Fruit fly (Drosophila melanogaster) whole organism, embryonic: ENCODE measurements around the gene Gos28.

Source experiments
- Blimp-1 ChIP-seq: fragments of 200-800 bp; sonication (Bioruptor generic); optimal IDR thresholded peaks from 3 replicates; lab custom pipeline; 2018; ENCODE audit warnings: missing biosample characterization, missing genetic modification characterization, mild to moderate bottlenecking, moderate library complexity, missing genetic modification reagents
- CG12071 ChIP-seq: fragments of 200-800 bp; sonication (Bioruptor generic); optimal IDR thresholded peaks from 3 replicates; lab custom pipeline; 2018; ENCODE audit warnings: missing biosample characterization, mild to moderate bottlenecking, missing genetic modification characterization
- CG12769 ChIP-seq: fragments of 200-800 bp; sonication (Bioruptor generic); optimal IDR thresholded peaks from 2 replicates; lab custom pipeline; 2019; ENCODE audit warnings: missing biosample characterization, mild to moderate bottlenecking, missing genetic modification characterization, moderate library complexity
- CG17829 ChIP-seq: fragments of 200-800 bp; optimal IDR thresholded peaks from 2 replicates; lab custom pipeline; 2019; ENCODE audit warnings: missing biosample characterization, mild to moderate bottlenecking, missing genetic modification characterization, moderate library complexity
- CG2129 ChIP-seq: fragments of 200-800 bp; sonication (Bioruptor generic); IDR thresholded peaks from 2 replicates; pipeline ENCODE4 v1.3.6; 2022; ENCODE audit warnings: missing biosample characterization, missing genetic modification characterization; ENCODE audit not compliant: partially characterized antibody
- CG6175 ChIP-seq: fragments of 200-800 bp; sonication (Bioruptor generic); IDR thresholded peaks from 3 replicates; pipeline ENCODE4 v1.3.6; 2022; ENCODE audit warnings: missing biosample characterization, missing genetic modification characterization
- CG8388 ChIP-seq: fragments of 200-800 bp; sonication (Bioruptor generic); optimal IDR thresholded peaks from 2 replicates; lab custom pipeline; 2019; ENCODE audit warnings: missing biosample characterization, mild to moderate bottlenecking, missing genetic modification characterization, moderate library complexity
- CG9797 ChIP-seq: fragments of 200-800 bp; sonication (Bioruptor generic); optimal IDR thresholded peaks from 3 replicates; lab custom pipeline; 2018; ENCODE audit warnings: missing biosample characterization, mild to moderate bottlenecking, missing genetic modification characterization
- Deaf1 ChIP-seq: fragments of 200-800 bp; optimal IDR thresholded peaks from 3 replicates; lab custom pipeline; 2019; ENCODE audit warnings: missing biosample characterization, mild to moderate bottlenecking, missing genetic modification characterization, moderate library complexity
- Dek ChIP-seq: fragments of 200-800 bp; sonication (Bioruptor generic); optimal IDR thresholded peaks from 3 replicates; lab custom pipeline; 2019; ENCODE audit warnings: missing biosample characterization, mild to moderate bottlenecking, missing genetic modification characterization, moderate library complexity
- Dfd ChIP-seq, 2 experiments: fragments of >200 bp; optimal IDR thresholded peaks; 2 replicates each; lab custom pipeline; 2017; ENCODE audit warnings: missing biosample characterization in 2 of 2, missing genetic modification characterization in 2 of 2
- Doc2 ChIP-seq: fragments of 200-800 bp; sonication (Bioruptor generic); IDR thresholded peaks from 2 replicates; pipeline ENCODE4 v1.3.6; 2022; ENCODE audit warnings: missing biosample characterization, missing genetic modification characterization
- HHEX ChIP-seq: fragments of 200-800 bp; sonication (Bioruptor generic); optimal IDR thresholded peaks from 3 replicates; lab custom pipeline; 2017; ENCODE audit warnings: missing biosample characterization, mild to moderate bottlenecking, missing genetic modification characterization, missing genetic modification reagents
- Med ChIP-seq: fragments of 200-800 bp; sonication (Bioruptor generic); peaks from one replicate; lab custom pipeline; 2016; ENCODE audit warnings: missing biosample characterization, missing genetic modification characterization, mild to moderate bottlenecking, inconsistent platforms, moderate library complexity
- ato ChIP-seq: fragments of 200-800 bp; sonication (Bioruptor generic); IDR thresholded peaks from 2 replicates; pipeline ENCODE4 v1.3.6; 2022; ENCODE audit warnings: missing biosample characterization, missing genetic modification characterization; ENCODE audit not compliant: partially characterized antibody
- bbx ChIP-seq: fragments of 200-800 bp; sonication (Bioruptor generic); IDR thresholded peaks from 2 replicates; pipeline ENCODE4 v1.3.6; 2022; ENCODE audit warnings: missing biosample characterization, missing genetic modification characterization; ENCODE audit not compliant: partially characterized antibody
- chm ChIP-seq: fragments of 200-800 bp; sonication (Bioruptor generic); IDR thresholded peaks from 2 replicates; pipeline ENCODE4 v1.3.6; 2022; ENCODE audit warnings: missing biosample characterization, missing genetic modification characterization
- fd64A ChIP-seq: fragments of 200-800 bp; sonication (Bioruptor generic); optimal IDR thresholded peaks from 3 replicates; lab custom pipeline; 2018; ENCODE audit warnings: missing biosample characterization, mild to moderate bottlenecking, missing genetic modification characterization
- grau ChIP-seq: fragments of 200-800 bp; optimal IDR thresholded peaks from 3 replicates; lab custom pipeline; 2019; ENCODE audit warnings: missing biosample characterization, mild to moderate bottlenecking, missing genetic modification characterization, moderate library complexity
- hb ChIP-seq: fragments of 200-800 bp; sonication (Bioruptor generic); IDR thresholded peaks from 3 replicates; pipeline ENCODE4 v1.3.6; 2022; ENCODE audit warnings: missing biosample characterization, missing genetic modification characterization; ENCODE audit not compliant: partially characterized antibody
- inv ChIP-seq: fragments of 200-800 bp; sonication (Bioruptor generic); IDR thresholded peaks from 2 replicates; pipeline ENCODE4 v1.3.6; 2022; ENCODE audit warnings: missing biosample characterization, missing genetic modification characterization; ENCODE audit not compliant: partially characterized antibody
- kni ChIP-seq: fragments of 200-800 bp; sonication (Bioruptor generic); optimal IDR thresholded peaks from 3 replicates; lab custom pipeline; 2017; ENCODE audit warnings: mild to moderate bottlenecking, missing biosample characterization, missing genetic modification reagents, missing genetic modification characterization
- knrl ChIP-seq: fragments of 200-800 bp; sonication (Bioruptor generic); IDR thresholded peaks from 3 replicates; pipeline ENCODE4 v1.3.6; 2022; ENCODE audit warnings: missing biosample characterization, missing genetic modification characterization; ENCODE audit not compliant: partially characterized antibody
- lilli ChIP-seq: fragments of 200-800 bp; sonication (Bioruptor generic); optimal IDR thresholded peaks from 3 replicates; lab custom pipeline; 2016; ENCODE audit warnings: missing biosample characterization, missing genetic modification characterization
- lmd ChIP-seq: fragments of 200-800 bp; sonication (Bioruptor generic); IDR thresholded peaks from 2 replicates; pipeline ENCODE4 v1.3.6; 2022; ENCODE audit warnings: missing biosample characterization, missing genetic modification characterization
- mld ChIP-seq: fragments of 200-800 bp; sonication (Bioruptor generic); IDR thresholded peaks from 3 replicates; pipeline ENCODE4 v1.3.6; 2022; ENCODE audit warnings: missing biosample characterization, missing genetic modification characterization; ENCODE audit not compliant: partially characterized antibody
- nerfin-1 ChIP-seq: fragments of 200-800 bp; sonication (Bioruptor generic); optimal IDR thresholded peaks from 3 replicates; lab custom pipeline; 2019; ENCODE audit warnings: missing biosample characterization, mild to moderate bottlenecking, missing genetic modification characterization, moderate library complexity
- nerfin-2 ChIP-seq: fragments of 200-800 bp; sonication (Bioruptor generic); IDR thresholded peaks from 2 replicates; pipeline ENCODE4 v1.3.6; 2022; ENCODE audit warnings: missing biosample characterization, missing genetic modification characterization; ENCODE audit not compliant: partially characterized antibody
- pan ChIP-seq, 4 experiments: fragments of >200 bp in 3 of 4; fragments of 200-800 bp in 1 of 4; sonication (Bioruptor generic) in 1 of 4; optimal IDR thresholded peaks in 3 of 4; IDR thresholded peaks in 1 of 4; 2 replicates each; pipeline versions ENCODE4 v1.3.6 to Lab custom; 2017 to 2022; ENCODE audit warnings: missing biosample characterization in 2 of 4, missing genetic modification characterization in 2 of 4, mixed read lengths in 1 of 4
- sqz ChIP-seq: fragments of 200-800 bp; sonication (Bioruptor generic); optimal IDR thresholded peaks from 3 replicates; lab custom pipeline; 2018; ENCODE audit warnings: missing biosample characterization, mild to moderate bottlenecking, missing genetic modification characterization
- tna ChIP-seq: fragments of 200-800 bp; sonication (Bioruptor generic); IDR thresholded peaks from 2 replicates; pipeline ENCODE4 v1.3.6; 2022; ENCODE audit warnings: missing biosample characterization, missing genetic modification characterization; ENCODE audit not compliant: partially characterized antibody
- tx ChIP-seq: fragments of 200-800 bp; sonication (Bioruptor generic); optimal IDR thresholded peaks from 2 replicates; lab custom pipeline; 2016; ENCODE audit warnings: missing biosample characterization, missing genetic modification characterization
- unpg ChIP-seq: fragments of 200-800 bp; sonication (Bioruptor generic); optimal IDR thresholded peaks from 3 replicates; lab custom pipeline; 2018; ENCODE audit warnings: missing biosample characterization, mild to moderate bottlenecking, missing genetic modification characterization, moderate library complexity
- z ChIP-seq: fragments of 200-800 bp; sonication (Bioruptor generic); IDR thresholded peaks from 3 replicates; pipeline ENCODE4 v1.3.6; 2022; ENCODE audit warnings: missing biosample characterization, missing genetic modification characterization

Gene Gos28

dm6 chr3R:18667659-18668248 is 4.2 kb downstream of the Gos28 start, which contains the start of gene CG31229 (continued):
- TF ChIP-seq nerfin-1 (tag; lab: Kevin White, UChicago), result no peak
- no peak for TF ChIP-seq tx (GFP tag; lab: Kevin White, UChicago)
- TF ChIP-seq inv (GFP tag; lab: Robert Waterston, UW), result peak; percentile 24; the same call in 1 of the 2 replicates
- TF ChIP-seq knrl (GFP tag; lab: Robert Waterston, UW), result peak; percentile 21; the same call in 1 of the 3 replicates
- TF ChIP-seq Dek, result no peak
- no peak for TF ChIP-seq Blimp-1 (GFP tag; lab: Kevin White, UChicago)
- peak; percentile 28 for TF ChIP-seq CG9797 (GFP tag; lab: Kevin White, UChicago)
- no peak for TF ChIP-seq pan (optimal IDR thresholded peaks at IDR 0.05; lab: Kevin White, UChicago)
- TF ChIP-seq pan (GFP tag; optimal IDR thresholded peaks at IDR 0.05 in 1 of 2, IDR thresholded peaks at IDR 0.05 in 1 of 2), result no peak
- no peak for TF ChIP-seq Dfd (GFP tag; optimal IDR thresholded peaks at IDR 0.05; lab: Kevin White, UChicago)
- no peak for TF ChIP-seq CG17829 (tag; lab: Kevin White, UChicago)
- 0 out of 3 replicates have a peak, but pooled peaks have one; percentile 37 for TF ChIP-seq hb (GFP tag; lab: Robert Waterston, UW)
- 0 out of 3 replicates have a peak, but pooled peaks have one; percentile 39 for TF ChIP-seq mld (GFP tag; lab: Robert Waterston, UW)
- TF ChIP-seq nerfin-2, result 0 out of 2 replicates have a peak, but pooled peaks have one; percentile 24
- no peak for TF ChIP-seq HHEX (GFP tag; lab: Kevin White, UChicago)
- no peak for TF ChIP-seq lilli (GFP tag; lab: Kevin White, UChicago)
- no peak for TF ChIP-seq Doc2 (GFP tag; lab: Robert Waterston, UW)
- 0 out of 2 replicates have a peak, but pooled peaks have one; percentile 13 for TF ChIP-seq CG2129 (GFP tag; lab: Robert Waterston, UW)

dm6 chr3R:18669152-18669551 is 5.6 kb downstream of the Gos28 start, which contains the start of gene CG7702:
Gene CG7702 (plus strand): TSS chr3R:18669390.
- TF ChIP-seq CG8388 (GFP tag; lab: Kevin White, UChicago), result peak; percentile 42
- peak; percentile 56 for TF ChIP-seq CG12769 (tag; lab: Kevin White, UChicago)
- no peak for TF ChIP-seq unpg (GFP tag; lab: Kevin White, UChicago)
- TF ChIP-seq Deaf1 (tag; lab: Kevin White, UChicago), result peak; percentile 29
- TF ChIP-seq CG12071, result no peak
- 0 out of 2 replicates have a peak, but pooled peaks have one; percentile 24 for TF ChIP-seq tna (GFP tag; lab: Robert Waterston, UW)
- TF ChIP-seq bbx, result peak; percentile 37; the same call in 1 of the 2 replicates
- TF ChIP-seq Blimp-1 (GFP tag; lab: Kevin White, UChicago), result peak; percentile 31
- TF ChIP-seq CG6175 (GFP tag; lab: Robert Waterston, UW), result peak; percentile 56; the same call in 1 of the 3 replicates
- TF ChIP-seq z (GFP tag; lab: Robert Waterston, UW), result 0 out of 3 replicates have a peak, but pooled peaks have one; percentile 26
- TF ChIP-seq kni (GFP tag; lab: Kevin White, UChicago), result peak; percentile 62
- TF ChIP-seq Med (GFP tag; lab: Kevin White, UChicago), result peak; percentile 71
- peak; percentile 57 for TF ChIP-seq sqz (GFP tag; lab: Kevin White, UChicago)
- TF ChIP-seq grau (tag; lab: Kevin White, UChicago), result peak; percentile 38
- peak; percentile 36; the same call in 1 of the 2 replicates for TF ChIP-seq ato (GFP tag; lab: Robert Waterston, UW)
- no peak for TF ChIP-seq fd64A (GFP tag; lab: Kevin White, UChicago)
- no peak for TF ChIP-seq lmd (GFP tag; lab: Robert Waterston, UW)
- 0 out of 2 replicates have a peak, but pooled peaks have one; percentile 32 for TF ChIP-seq chm (GFP tag; lab: Robert Waterston, UW)
